Fruit fly (Drosophila melanogaster): ENCODE measurements around the gene CG14817.
A peak's percentile ranks its signal among the peaks of the same experiment; 100 is the strongest.

Gene CG14817

DNA sequence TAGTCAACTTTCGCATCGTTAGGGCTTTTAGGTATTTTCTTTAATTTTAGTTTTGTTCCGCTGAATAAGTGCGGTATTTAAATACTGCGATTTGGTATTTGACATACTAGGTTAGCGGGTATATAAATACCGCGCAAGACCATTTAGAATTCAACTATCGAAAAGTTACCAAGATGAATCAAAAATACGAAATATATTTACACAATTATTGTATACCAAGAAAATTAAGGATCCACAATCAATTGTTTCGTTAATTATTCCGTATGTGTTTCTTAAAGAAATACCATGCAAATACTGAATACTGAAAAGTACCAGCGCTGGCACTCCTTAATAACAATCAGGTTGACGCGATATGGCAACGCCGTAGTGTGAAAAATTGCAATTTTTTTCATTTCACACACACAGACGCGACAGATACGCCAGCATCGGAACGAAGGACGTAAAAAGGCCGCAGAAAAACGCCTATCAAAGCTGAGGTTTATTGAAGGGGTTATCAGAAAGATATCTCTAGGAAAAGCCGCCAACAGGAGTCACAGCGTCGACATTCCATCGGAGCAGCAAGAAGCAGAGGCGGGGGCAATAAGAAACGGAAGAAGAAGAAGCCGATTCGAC lies 3.4 kb downstream of the CG14817 start, which contains the start of the genes Pgam5 and Vps26:
Gene Pgam5, minus strand, starts transcription at position 51 of the 612 bp plus-strand sequence.
Gene Vps26, plus strand, starts transcription at position 339 of the 612 bp plus-strand sequence.
- TF ChIP-seq Sp1 (GFP tag; optimal IDR thresholded peaks at IDR 0.05) (peak; percentile 15), Hr83 (GFP tag; optimal IDR thresholded peaks at IDR 0.05; ENCODE audit: poor library complexity, severe bottlenecking) (no peak)

DNA sequence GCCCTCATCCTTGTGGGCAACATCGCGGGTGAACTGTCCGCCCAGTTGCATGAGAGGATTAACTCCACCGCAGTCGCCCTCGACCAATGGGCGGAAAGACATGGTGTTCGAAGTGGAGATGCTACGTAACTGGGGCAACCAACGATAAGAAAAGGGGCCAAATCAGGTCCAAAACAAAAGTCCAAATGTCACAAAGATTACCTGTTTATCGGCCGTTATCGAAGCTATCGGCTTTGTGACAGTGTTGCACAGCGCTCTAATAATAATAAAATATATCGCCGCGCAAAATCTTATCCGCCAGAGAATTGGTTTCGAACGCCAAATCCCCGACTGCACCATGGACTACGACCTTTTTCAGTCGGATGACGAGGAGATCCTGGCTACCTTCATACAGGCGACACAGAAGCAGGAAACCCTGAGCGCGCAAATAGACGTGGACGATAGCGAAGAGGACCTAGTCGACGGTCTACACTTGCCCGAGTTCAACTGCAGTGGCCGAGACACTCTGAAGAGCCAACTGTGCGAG lies 8.4 kb downstream of the CG14817 start, which contains the start of the genes CG14803 and Pex5:
Gene CG14803, plus strand, starts transcription at position 285 of the 526 bp plus-strand sequence.
Gene Pex5, minus strand, starts transcription at position 476 of the 526 bp plus-strand sequence.
- TF ChIP-seq psq (GFP tag; optimal IDR thresholded peaks at IDR 0.05) (peak; percentile 16), Sp1 (GFP tag; optimal IDR thresholded peaks at IDR 0.05) (peak; percentile 23), fru (GFP tag; optimal IDR thresholded peaks at IDR 0.05) (no peak), dmrt93B (GFP tag; optimal IDR thresholded peaks at IDR 0.05) (no peak), Rel (GFP tag; optimal IDR thresholded peaks at IDR 0.05) (no peak), Rel (tag; optimal IDR thresholded peaks at IDR 0.05) (peak; percentile 37), sv (GFP tag; optimal IDR thresholded peaks at IDR 0.05) (no peak), pan (optimal IDR thresholded peaks at IDR 0.05) (no peak), Abd-B (GFP tag; optimal IDR thresholded peaks at IDR 0.05) (no peak)

DNA sequence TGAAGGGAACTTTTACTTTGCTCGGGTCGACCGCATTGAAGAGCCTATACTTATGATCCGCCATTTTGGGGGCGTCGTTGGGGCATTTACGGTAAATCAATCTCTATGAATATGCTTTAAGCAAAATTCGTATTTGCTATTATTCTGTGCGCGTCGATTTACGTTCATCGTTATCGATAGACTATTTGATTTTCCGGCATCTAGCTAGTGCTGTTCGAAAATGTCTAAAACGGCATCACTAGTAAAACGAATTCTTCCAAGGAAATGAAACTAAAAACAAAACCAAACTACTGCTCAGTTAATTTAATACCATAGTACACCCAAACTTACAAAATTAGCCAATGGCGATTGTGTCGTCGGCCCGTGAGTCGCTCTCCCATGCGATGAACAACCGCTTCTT lies 11.4 kb downstream of the CG14817 start, which contains the start of the genes Gcna and MED18:
Gene Gcna, minus strand, starts transcription at position 163 of the 400 bp plus-strand sequence.
Gene MED18, plus strand, starts transcription at position 237 of the 400 bp plus-strand sequence.
- TF ChIP-seq sv (GFP tag; optimal IDR thresholded peaks at IDR 0.05) (no peak), Myc (optimal IDR thresholded peaks at IDR 0.05) (peak; percentile 56), OdsH (GFP tag; optimal IDR thresholded peaks at IDR 0.05) (no peak)

DNA sequence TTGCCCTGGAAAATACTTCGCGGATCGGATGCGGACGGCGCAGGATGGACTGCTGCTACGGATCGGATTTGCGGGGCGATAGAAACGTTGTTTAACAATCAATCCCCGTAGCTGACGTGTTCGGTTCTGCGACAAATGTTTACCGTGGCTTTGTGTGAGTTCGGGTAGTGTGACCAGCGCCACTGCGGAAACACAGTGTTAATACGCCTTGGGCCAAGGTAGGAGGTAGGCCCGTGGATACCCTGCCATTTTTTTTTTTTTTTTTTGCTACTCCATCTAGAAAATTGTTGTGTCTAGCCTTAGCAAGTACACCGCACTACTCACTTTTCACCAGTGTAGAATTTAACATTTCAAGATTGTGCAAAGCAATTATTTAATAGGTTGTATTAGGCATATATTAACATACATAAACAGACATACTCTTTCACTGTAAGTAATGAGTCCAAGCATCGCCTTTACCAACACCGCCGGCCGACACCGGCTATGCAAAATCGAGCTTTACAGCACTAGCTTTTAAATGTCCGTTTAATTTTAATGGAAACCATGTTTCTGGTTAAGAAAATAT lies 15.4 kb downstream of the CG14817 start, which contains the start of gene deltaCOP:
Gene deltaCOP, minus strand, starts transcription at position 171 of the 565 bp plus-strand sequence.
- TF ChIP-seq OdsH (GFP tag; optimal IDR thresholded peaks at IDR 0.05), result peak; percentile 87
- no peak for TF ChIP-seq usp (GFP tag; optimal IDR thresholded peaks at IDR 0.05)
- no peak for TF ChIP-seq N (GFP tag; optimal IDR thresholded peaks at IDR 0.05)
- peak; percentile 39 for TF ChIP-seq Mio (GFP tag; optimal IDR thresholded peaks at IDR 0.05)
- peak; percentile 72 for TF ChIP-seq Sp1 (GFP tag; optimal IDR thresholded peaks at IDR 0.05)
- TF ChIP-seq CG9705 (GFP tag; optimal IDR thresholded peaks at IDR 0.05), result peak; percentile 51
- no peak for TF ChIP-seq Jra (GFP tag; optimal IDR thresholded peaks at IDR 0.05)
- no peak for TF ChIP-seq sage (GFP tag; optimal IDR thresholded peaks at IDR 0.05)
- TF ChIP-seq fru (GFP tag; optimal IDR thresholded peaks at IDR 0.05), result no peak
- TF ChIP-seq sv (GFP tag; optimal IDR thresholded peaks at IDR 0.05), result peak; percentile 79
- TF ChIP-seq h (GFP tag; optimal IDR thresholded peaks at IDR 0.05), result peak; percentile 93
- TF ChIP-seq Abd-B (GFP tag; optimal IDR thresholded peaks at IDR 0.05), result no peak
- no peak for TF ChIP-seq dl (GFP tag; optimal IDR thresholded peaks at IDR 0.05; ENCODE audit: insufficient read depth in 1 of 2, partially characterized antibody in 2 of 2)
- peak; percentile 40 for TF ChIP-seq Myc (optimal IDR thresholded peaks at IDR 0.05)
- no peak for TF ChIP-seq tai (GFP tag; optimal IDR thresholded peaks at IDR 0.05)
- no peak for TF ChIP-seq CrebA (GFP tag; optimal IDR thresholded peaks at IDR 0.05; ENCODE audit: borderline replicate concordance)
- TF ChIP-seq woc (GFP tag; optimal IDR thresholded peaks at IDR 0.05), result peak; percentile 97
- TF ChIP-seq jim (GFP tag; optimal IDR thresholded peaks at IDR 0.05), result no peak
- TF ChIP-seq rgr (GFP tag; optimal IDR thresholded peaks at IDR 0.05), result peak; percentile 91
- no peak for TF ChIP-seq GATAd (GFP tag; optimal IDR thresholded peaks at IDR 0.05)
- no peak for TF ChIP-seq dsf (GFP tag; optimal IDR thresholded peaks at IDR 0.05; ENCODE audit: borderline replicate concordance)
- TF ChIP-seq Hr83 (GFP tag; optimal IDR thresholded peaks at IDR 0.05; ENCODE audit: poor library complexity, severe bottlenecking), result peak; percentile 56
- no peak for TF ChIP-seq Rel (GFP tag; optimal IDR thresholded peaks at IDR 0.05)
- peak; percentile 65 for TF ChIP-seq Rel (tag; optimal IDR thresholded peaks at IDR 0.05)
- TF ChIP-seq Dif (GFP tag; optimal IDR thresholded peaks at IDR 0.05; ENCODE audit: partially characterized antibody), result no peak
- peak; percentile 19 to 92 for TF ChIP-seq foxo (GFP tag; optimal IDR thresholded peaks at IDR 0.05)
- no peak for TF ChIP-seq Vsx2 (GFP tag; optimal IDR thresholded peaks at IDR 0.05; ENCODE audit: partially characterized antibody)
- peak; percentile 81 for TF ChIP-seq HLH106 (tag; optimal IDR thresholded peaks at IDR 0.05)
- TF ChIP-seq ey (GFP tag; optimal IDR thresholded peaks at IDR 0.05), result peak; percentile 91
- TF ChIP-seq psq (GFP tag; optimal IDR thresholded peaks at IDR 0.05), result peak; percentile 82
- TF ChIP-seq pan (optimal IDR thresholded peaks at IDR 0.05), result no peak
- no peak for TF ChIP-seq Dfd (GFP tag; optimal IDR thresholded peaks at IDR 0.05)
- TF ChIP-seq Hnf4 (GFP tag; optimal IDR thresholded peaks at IDR 0.05), result no peak
- no peak for TF ChIP-seq dmrt93B (GFP tag; optimal IDR thresholded peaks at IDR 0.05)
- peak; percentile 89 for TF ChIP-seq br (GFP tag; optimal IDR thresholded peaks at IDR 0.05)
- TF ChIP-seq Hr78 (GFP tag; optimal IDR thresholded peaks at IDR 0.05), result no peak
- TF ChIP-seq CG32264 (GFP tag; optimal IDR thresholded peaks at IDR 0.05), result peak; percentile 53
- TF ChIP-seq lola (GFP tag; optimal IDR thresholded peaks at IDR 0.05), result no peak
- TF ChIP-seq brk (GFP tag; optimal IDR thresholded peaks at IDR 0.05), result no peak

Data from whole organism, wandering third instar larva.